Fruit fly (Drosophila melanogaster) whole organism, embryonic: ENCODE results near the gene Ssl2.

Experiments
- Ada2b ChIP-seq: fragments of 200-800 bp; sonication (Bioruptor generic); IDR thresholded peaks from 2 replicates; pipeline ENCODE4 v1.3.6; 2022; ENCODE audit warnings: missing biosample characterization, missing genetic modification characterization
- Aef1 ChIP-seq: fragments of 200-800 bp; sonication (Bioruptor generic); IDR thresholded peaks from 3 replicates; pipeline ENCODE4 v1.3.6; 2022; ENCODE audit warnings: missing biosample characterization, missing genetic modification characterization
- Antp ChIP-seq: fragments of 200-800 bp; sonication (Bioruptor generic); optimal IDR thresholded peaks from 3 replicates; lab custom pipeline; 2016; ENCODE audit warnings: missing biosample characterization, missing genetic modification characterization
- CG10321 ChIP-seq: fragments of 200-800 bp; sonication (Bioruptor generic); IDR thresholded peaks from 2 replicates; pipeline ENCODE4 v1.3.6; 2022; ENCODE audit warnings: missing biosample characterization, missing genetic modification characterization
- CG10565 ChIP-seq: fragments of 200-800 bp; sonication (Bioruptor generic); optimal IDR thresholded peaks from 3 replicates; lab custom pipeline; 2016; ENCODE audit warnings: missing biosample characterization, mild to moderate bottlenecking, missing genetic modification characterization
- CG11504 ChIP-seq: fragments of 200-800 bp; sonication (Bioruptor generic); optimal IDR thresholded peaks from 3 replicates; lab custom pipeline; 2019; ENCODE audit warnings: missing biosample characterization, mild to moderate bottlenecking, missing genetic modification characterization, moderate library complexity
- CG11723 ChIP-seq: fragments of 200-800 bp; sonication (Bioruptor generic); optimal IDR thresholded peaks from 2 replicates; lab custom pipeline; 2017; ENCODE audit warnings: missing biosample characterization, mild to moderate bottlenecking, missing genetic modification characterization
- CG12942 ChIP-seq: fragments of 200-800 bp; sonication (Bioruptor generic); optimal IDR thresholded peaks from 3 replicates; lab custom pipeline; 2016; ENCODE audit warnings: missing biosample characterization, missing genetic modification characterization
- CG13287 ChIP-seq: fragments of 200-800 bp; sonication (Bioruptor generic); IDR thresholded peaks from 2 replicates; pipeline ENCODE4 v1.3.6; 2022; ENCODE audit warnings: missing biosample characterization, missing genetic modification characterization; ENCODE audit not compliant: partially characterized antibody
- CG15601 ChIP-seq: fragments of 200-800 bp; sonication (Bioruptor generic); optimal IDR thresholded peaks from 3 replicates; lab custom pipeline; 2019; ENCODE audit warnings: missing biosample characterization, mild to moderate bottlenecking, missing genetic modification characterization, moderate library complexity
- CG17328 ChIP-seq: fragments of 200-800 bp; sonication (Bioruptor generic); IDR thresholded peaks from 2 replicates; pipeline ENCODE4 v1.3.6; 2022; ENCODE audit warnings: missing biosample characterization, missing genetic modification characterization
- CG17802 ChIP-seq: fragments of 200-800 bp; sonication (Bioruptor generic); optimal IDR thresholded peaks from 2 replicates; lab custom pipeline; 2018; ENCODE audit warnings: missing biosample characterization, mild to moderate bottlenecking, missing genetic modification characterization, moderate library complexity
- CG1792 ChIP-seq: fragments of 200-800 bp; sonication (Bioruptor generic); optimal IDR thresholded peaks from 2 replicates; lab custom pipeline; 2016; ENCODE audit warnings: missing biosample characterization, missing genetic modification characterization
- CG2116 ChIP-seq: fragments of 200-800 bp; sonication (Bioruptor generic); optimal IDR thresholded peaks from 3 replicates; lab custom pipeline; 2018; ENCODE audit warnings: missing biosample characterization, mild to moderate bottlenecking, missing genetic modification characterization
- CG31388 ChIP-seq: fragments of 200-800 bp; sonication (Bioruptor generic); optimal IDR thresholded peaks from 2 replicates; lab custom pipeline; 2016; ENCODE audit warnings: missing biosample characterization, missing genetic modification characterization
- CG3407 ChIP-seq: fragments of 200-800 bp; sonication (Bioruptor generic); optimal IDR thresholded peaks from 2 replicates; lab custom pipeline; 2018; ENCODE audit warnings: missing biosample characterization, mild to moderate bottlenecking, missing genetic modification characterization
- CG34224 ChIP-seq: fragments of 200-800 bp; sonication (Bioruptor generic); IDR thresholded peaks from 3 replicates; pipeline ENCODE4 v1.3.6; 2022; ENCODE audit warnings: missing biosample characterization, missing genetic modification characterization; ENCODE audit not compliant: partially characterized antibody
- CG3847 ChIP-seq: fragments of 200-800 bp; sonication (Bioruptor generic); IDR thresholded peaks from 2 replicates; pipeline ENCODE4 v1.3.6; 2022; ENCODE audit warnings: missing biosample characterization, missing genetic modification characterization
- CG42726 ChIP-seq: fragments of 200-800 bp; sonication (Bioruptor generic); IDR thresholded peaks from 2 replicates; pipeline ENCODE4 v1.3.6; 2022; ENCODE audit warnings: missing biosample characterization, missing genetic modification characterization; ENCODE audit not compliant: partially characterized antibody
- CG4282 ChIP-seq: fragments of 200-800 bp; sonication (Bioruptor generic); optimal IDR thresholded peaks from 2 replicates; lab custom pipeline; 2016; ENCODE audit warnings: missing biosample characterization, missing genetic modification characterization
- CG4360 ChIP-seq: fragments of 200-800 bp; sonication (Bioruptor generic); IDR thresholded peaks from 2 replicates; pipeline ENCODE4 v1.3.6; 2022; ENCODE audit warnings: missing biosample characterization, missing genetic modification characterization
- CG7786 ChIP-seq: fragments of 200-800 bp; sonication (Bioruptor generic); optimal IDR thresholded peaks from 2 replicates; lab custom pipeline; 2016; ENCODE audit warnings: missing biosample characterization, missing genetic modification characterization
- CG7839 ChIP-seq: fragments of 200-800 bp; sonication (Bioruptor generic); optimal IDR thresholded peaks from 3 replicates; lab custom pipeline; 2018; ENCODE audit warnings: missing biosample characterization, mild to moderate bottlenecking, missing genetic modification characterization, moderate library complexity
- CG8359 ChIP-seq: fragments of 200-800 bp; sonication (Bioruptor generic); optimal IDR thresholded peaks from 2 replicates; lab custom pipeline; 2017; ENCODE audit warnings: missing biosample characterization, mild to moderate bottlenecking, missing genetic modification characterization, borderline replicate concordance
- CG9215 ChIP-seq: fragments of 200-800 bp; sonication (Bioruptor generic); IDR thresholded peaks from 2 replicates; pipeline ENCODE4 v1.3.6; 2022; ENCODE audit warnings: missing biosample characterization, missing genetic modification characterization
- CG9797 ChIP-seq: fragments of 200-800 bp; sonication (Bioruptor generic); optimal IDR thresholded peaks from 3 replicates; lab custom pipeline; 2018; ENCODE audit warnings: missing biosample characterization, mild to moderate bottlenecking, missing genetic modification characterization
- CG9817 ChIP-seq: fragments of 200-800 bp; sonication (Bioruptor generic); optimal IDR thresholded peaks from 2 replicates; lab custom pipeline; 2018; ENCODE audit warnings: missing biosample characterization, mild to moderate bottlenecking, missing genetic modification characterization, moderate library complexity
- CG9876 ChIP-seq: fragments of 200-800 bp; sonication (Bioruptor generic); optimal IDR thresholded peaks from 2 replicates; lab custom pipeline; 2016; ENCODE audit warnings: missing biosample characterization, missing genetic modification characterization
- Camta ChIP-seq: fragments of 200-800 bp; sonication (Bioruptor generic); optimal IDR thresholded peaks from 2 replicates; lab custom pipeline; 2016; ENCODE audit warnings: missing biosample characterization, missing genetic modification characterization
- Chrac-16 ChIP-seq: fragments of 200-800 bp; sonication (Bioruptor generic); optimal IDR thresholded peaks from 3 replicates; lab custom pipeline; 2016; ENCODE audit warnings: missing biosample characterization, missing genetic modification characterization
- E2f1 ChIP-seq: fragments of 200-800 bp; sonication (Bioruptor generic); IDR thresholded peaks from 2 replicates; pipeline ENCODE4 v1.3.6; 2022; ENCODE audit warnings: missing biosample characterization, missing genetic modification characterization
- E2f2 ChIP-seq: fragments of 200-800 bp; sonication (Bioruptor generic); IDR thresholded peaks from 2 replicates; pipeline ENCODE4 v1.3.6; 2022; ENCODE audit warnings: missing biosample characterization, missing genetic modification characterization
- ERR ChIP-seq: fragments of 200-800 bp; sonication (Bioruptor generic); optimal IDR thresholded peaks from 2 replicates; lab custom pipeline; 2016; ENCODE audit warnings: missing biosample characterization, missing genetic modification characterization
- HLH3B ChIP-seq: fragments of 200-800 bp; sonication (Bioruptor generic); IDR thresholded peaks from 2 replicates; pipeline ENCODE4 v1.3.6; 2022; ENCODE audit warnings: missing biosample characterization, missing genetic modification characterization
- Hey ChIP-seq: fragments of 200-800 bp; sonication (Bioruptor generic); optimal IDR thresholded peaks from 3 replicates; lab custom pipeline; 2018; ENCODE audit warnings: missing biosample characterization, mild to moderate bottlenecking, missing genetic modification characterization
- Hr78 ChIP-seq, 2 experiments: fragments of 200-800 bp in 1 of 2; fragments of >200 bp in 1 of 2; sonication (Bioruptor generic) in 1 of 2; optimal IDR thresholded peaks; 2 replicates each; lab custom pipeline; 2017 to 2019; ENCODE audit warnings: missing biosample characterization in 2 of 2, missing genetic modification characterization in 2 of 2, mild to moderate bottlenecking in 1 of 2, moderate library complexity in 1 of 2
- Lhr ChIP-seq: fragments of 200-800 bp; sonication (Bioruptor generic); optimal IDR thresholded peaks from 3 replicates; lab custom pipeline; 2017; ENCODE audit warnings: mild to moderate bottlenecking, missing biosample characterization, missing genetic modification reagents, missing genetic modification characterization
- Nf-YC ChIP-seq: fragments of 200-800 bp; optimal IDR thresholded peaks from 3 replicates; lab custom pipeline; 2019; ENCODE audit warnings: missing biosample characterization, mild to moderate bottlenecking, missing genetic modification characterization, moderate library complexity
- Poxn ChIP-seq: fragments of 200-800 bp; sonication (Bioruptor generic); IDR thresholded peaks from 2 replicates; pipeline ENCODE4 v1.3.6; 2022; ENCODE audit warnings: missing biosample characterization, missing genetic modification characterization
- Side ChIP-seq: fragments of 200-800 bp; sonication (Bioruptor generic); optimal IDR thresholded peaks from 2 replicates; lab custom pipeline; 2016; ENCODE audit warnings: missing biosample characterization, missing genetic modification characterization
- Sry-δ ChIP-seq: fragments of 200-800 bp; sonication (Bioruptor generic); optimal IDR thresholded peaks from 2 replicates; lab custom pipeline; 2016; ENCODE audit warnings: missing biosample characterization, missing genetic modification characterization
- dysf ChIP-seq: fragments of 200-800 bp; sonication (Bioruptor generic); IDR thresholded peaks from 3 replicates; pipeline ENCODE4 v1.3.6; 2022; ENCODE audit warnings: missing biosample characterization, missing genetic modification characterization
- esg ChIP-seq: fragments of 200-800 bp; sonication (Bioruptor generic); conservative IDR thresholded peaks from 2 replicates; pipeline ENCODE4 v1.3.6; 2022; ENCODE audit warnings: missing biosample characterization, missing genetic modification characterization
- ewg ChIP-seq: fragments of 200-800 bp; sonication (Bioruptor generic); optimal IDR thresholded peaks from 3 replicates; lab custom pipeline; 2017; ENCODE audit warnings: mild to moderate bottlenecking, missing biosample characterization, missing genetic modification reagents, missing genetic modification characterization
- gcm2 ChIP-seq: fragments of 200-800 bp; sonication (Bioruptor generic); optimal IDR thresholded peaks from 2 replicates; lab custom pipeline; 2016; ENCODE audit warnings: missing biosample characterization, missing genetic modification characterization
- jumu ChIP-seq: fragments of 200-800 bp; sonication (Bioruptor generic); optimal IDR thresholded peaks from 3 replicates; lab custom pipeline; 2016; ENCODE audit warnings: missing biosample characterization, missing genetic modification characterization
- knrl ChIP-seq: fragments of 200-800 bp; sonication (Bioruptor generic); IDR thresholded peaks from 3 replicates; pipeline ENCODE4 v1.3.6; 2022; ENCODE audit warnings: missing biosample characterization, missing genetic modification characterization; ENCODE audit not compliant: partially characterized antibody
- mld ChIP-seq: fragments of 200-800 bp; sonication (Bioruptor generic); IDR thresholded peaks from 3 replicates; pipeline ENCODE4 v1.3.6; 2022; ENCODE audit warnings: missing biosample characterization, missing genetic modification characterization; ENCODE audit not compliant: partially characterized antibody
- sr ChIP-seq: fragments of 200-800 bp; sonication (Bioruptor generic); IDR thresholded peaks from 3 replicates; pipeline ENCODE4 v1.3.6; 2022; ENCODE audit warnings: missing biosample characterization, missing genetic modification characterization

The Ssl2 gene

dm6 chr3R:29039704-29040430 lies 7.4 kb upstream of the Ssl2 start (continued):
- TF ChIP-seq Hey (tag; lab: Kevin White, UChicago) (no peak), ewg (GFP tag; lab: Kevin White, UChicago) (peak; percentile 78), jumu (GFP tag; lab: Kevin White, UChicago) (peak; percentile 25), CG8359 (GFP tag; lab: Kevin White, UChicago) (no peak), HLH3B (GFP tag; lab: Robert Waterston, UW) (0 out of 2 replicates have a peak, but pooled peaks have one; percentile 28), CG17802 (peak; percentile 2), CG7786 (GFP tag; lab: Kevin White, UChicago) (peak; percentile 12), CG3847 (peak; percentile 69), knrl (no peak), sr (GFP tag; lab: Robert Waterston, UW) (no peak), CG2116 (GFP tag; lab: Kevin White, UChicago) (peak; percentile 25), Aef1 (GFP tag; lab: Robert Waterston, UW) (no peak), CG13287 (GFP tag; lab: Robert Waterston, UW) (no peak; the same call in 1 of the 2 replicates), Hr78 (GFP tag; optimal IDR thresholded peaks at IDR 0.05; lab: Kevin White, UChicago) (no peak), CG9817 (tag; lab: Kevin White, UChicago) (peak; percentile 36), gcm2 (GFP tag; lab: Kevin White, UChicago) (no peak), CG9215 (peak; percentile 26; the same call in 1 of the 2 replicates), CG11504 (tag; lab: Kevin White, UChicago) (peak; percentile 23), CG11723 (no peak), CG4360 (no peak), CG15601 (tag; lab: Kevin White, UChicago) (no peak), CG10565 (no peak), CG9797 (GFP tag; lab: Kevin White, UChicago) (peak; percentile 13), Ada2b (GFP tag; lab: Robert Waterston, UW) (peak; percentile 22; the same call in 1 of the 2 replicates), Lhr (GFP tag; lab: Kevin White, UChicago) (peak; percentile 34), CG12942 (GFP tag; lab: Kevin White, UChicago) (no peak), CG3407 (GFP tag; lab: Kevin White, UChicago) (no peak), E2f2 (GFP tag; lab: Robert Waterston, UW) (peak; percentile 74), Poxn (no peak), CG17328 (GFP tag; lab: Robert Waterston, UW) (no peak), Antp (GFP tag; lab: Kevin White, UChicago) (peak; percentile 10), Camta (GFP tag; lab: Kevin White, UChicago) (no peak), ERR (GFP tag; lab: Kevin White, UChicago) (peak; percentile 62), Nf-YC (tag; lab: Kevin White, UChicago) (peak; percentile 91), Sry-δ (GFP tag; lab: Kevin White, UChicago) (no peak), CG31388 (GFP tag; lab: Kevin White, UChicago) (no peak), Side (GFP tag; lab: Kevin White, UChicago) (peak; percentile 26), CG10321 (GFP tag; lab: Robert Waterston, UW) (no peak), CG4282 (peak; percentile 23), CG42726 (GFP tag; lab: Robert Waterston, UW) (0 out of 2 replicates have a peak, but pooled peaks have one; percentile 26), CG34224 (GFP tag; lab: Robert Waterston, UW) (peak; percentile 8; the same call in 1 of the 3 replicates), mld (GFP tag; lab: Robert Waterston, UW) (no peak), esg (GFP tag; lab: Robert Waterston, UW) (no peak), dysf (GFP tag; lab: Robert Waterston, UW) (0 out of 3 replicates have a peak, but pooled peaks have one; percentile 8), Chrac-16 (peak; percentile 43), CG7839 (peak; percentile 6), CG1792 (GFP tag; lab: Kevin White, UChicago) (no peak), CG9876 (GFP tag; lab: Kevin White, UChicago) (peak; percentile 6), E2f1 (GFP tag; lab: Robert Waterston, UW) (0 out of 2 replicates have a peak, but pooled peaks have one; percentile 25)
